Worm (Caenorhabditis elegans) whole organism, mixed stage, embryonic: ENCODE results near the gene T16H12.9.

Experiments
- ces-1 ChIP-seq: fragments of 150-350 bp; optimal IDR thresholded peaks from 2 replicates; lab custom pipeline; 2014; ENCODE audit warnings: missing biosample characterization, missing genetic modification reagents, missing genetic modification characterization
- drap-1 ChIP-seq: fragments of 200-800 bp; sonication (Bioruptor generic); optimal IDR thresholded peaks from 3 replicates; lab custom pipeline; 2018; ENCODE audit warnings: mild to moderate bottlenecking, missing genetic modification characterization, missing compliant biosample characterization
- nhr-28 ChIP-seq: fragments of 150-350 bp; optimal IDR thresholded peaks from 2 replicates; lab custom pipeline; 2014; ENCODE audit warnings: missing biosample characterization, missing genetic modification characterization
- nhr-76 ChIP-seq: sonication (generic microtip); optimal IDR thresholded peaks from 2 replicates; lab custom pipeline; 2017; ENCODE audit warnings: missing biosample characterization, missing genetic modification characterization
- unc-62 ChIP-seq: fragments of 150-350 bp; optimal IDR thresholded peaks from 2 replicates; lab custom pipeline; 2014; ENCODE audit warnings: missing biosample characterization, missing genetic modification reagents, missing genetic modification characterization
- ztf-11 ChIP-seq: fragments of 150-350 bp; optimal IDR thresholded peaks from 2 replicates; lab custom pipeline; 2014; ENCODE audit warnings: missing biosample characterization, missing genetic modification characterization

ce11 chrIII:10060573-10060972 is 48.5 kb upstream of the T16H12.9 start, which contains the start of gene T16G12.13:
- no peak for TF ChIP-seq nhr-28 (tag; lab: Kevin White, UChicago)
- TF ChIP-seq ces-1 (GFP tag; lab: Kevin White, UChicago), result no peak
- no peak for TF ChIP-seq drap-1 (GFP tag; lab: Kevin White, UChicago)
- no peak for TF ChIP-seq nhr-76
- no peak for TF ChIP-seq unc-62 (GFP tag; lab: Kevin White, UChicago)
- TF ChIP-seq ztf-11, result no peak
